Fruit fly (Drosophila melanogaster): ENCODE data around the gene CG17110.

CG17110 gene

DNA sequence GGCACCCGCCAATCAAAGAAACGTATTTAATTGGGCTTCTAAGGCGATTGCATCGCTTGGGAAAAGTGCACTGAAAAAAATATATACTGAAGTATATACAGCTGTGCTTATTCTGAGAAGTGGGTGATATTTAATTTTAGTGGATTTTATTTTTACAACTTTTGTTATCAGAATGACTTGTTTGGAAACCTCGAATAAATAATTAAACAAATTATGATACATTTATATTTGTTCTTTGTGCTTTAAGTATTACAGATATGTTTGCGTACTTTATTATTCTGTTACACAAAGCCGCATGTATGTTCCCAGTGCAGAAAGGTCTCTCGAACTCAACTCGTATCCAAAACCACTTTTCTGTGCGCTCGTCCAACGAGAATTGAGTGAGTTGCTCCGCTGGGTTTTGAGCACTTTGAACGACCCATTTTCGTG is 42.8 kb upstream of the CG17110 start (continued):
- TF ChIP-seq pita (GFP tag; optimal IDR thresholded peaks at IDR 0.05) (no peak), lola (GFP tag; optimal IDR thresholded peaks at IDR 0.05) (peak in 1 of 3 experiments; percentile 56), ase (GFP tag; IDR thresholded peaks at IDR 0.05) (peak; percentile 56; the same call in 2 of the 3 replicates), Kr (GFP tag; optimal IDR thresholded peaks at IDR 0.05) (no peak), ab (GFP tag; optimal IDR thresholded peaks at IDR 0.05) (no peak), nau (GFP tag; optimal IDR thresholded peaks at IDR 0.05) (peak; percentile 71), fd102C (GFP tag; optimal IDR thresholded peaks at IDR 0.05) (no peak), HLH3B (GFP tag; IDR thresholded peaks at IDR 0.05) (peak; percentile 59; the same call in 1 of the 2 replicates), MESR4 (GFP tag; optimal IDR thresholded peaks at IDR 0.05) (no peak), tap (tag; optimal IDR thresholded peaks at IDR 0.05) (peak; percentile 80), Dip2 (GFP tag; IDR thresholded peaks at IDR 0.05) (no peak), CG14014 (GFP tag; IDR thresholded peaks at IDR 0.05) (peak; percentile 63), CG8765 (GFP tag; IDR thresholded peaks at IDR 0.05) (no peak), CG14965 (GFP tag; optimal IDR thresholded peaks at IDR 0.05; ENCODE audit: borderline replicate concordance) (no peak), fd96Cb (tag; optimal IDR thresholded peaks at IDR 0.05) (peak; percentile 75), Antp (GFP tag; optimal IDR thresholded peaks at IDR 0.05) (peak; percentile 44), CkIIα-i1 (GFP tag; IDR thresholded peaks at IDR 0.05) (no peak), crol (GFP tag; IDR thresholded peaks at IDR 0.05) (no peak), Sox102F (GFP tag; optimal IDR thresholded peaks at IDR 0.05) (peak; percentile 84), kah (GFP tag; optimal IDR thresholded peaks at IDR 0.05) (no peak), CG7556 (GFP tag; optimal IDR thresholded peaks at IDR 0.05) (peak; percentile 84), knrl (GFP tag; IDR thresholded peaks at IDR 0.05; ENCODE audit: partially characterized antibody) (no peak), zfh1 (GFP tag; IDR thresholded peaks at IDR 0.05) (no peak), shn (GFP tag; optimal IDR thresholded peaks at IDR 0.05) (no peak), CG6791 (GFP tag; IDR thresholded peaks at IDR 0.05; ENCODE audit: partially characterized antibody) (no peak), CG4360 (GFP tag; IDR thresholded peaks at IDR 0.05) (no peak), E2f2 (GFP tag; IDR thresholded peaks at IDR 0.05) (peak; percentile 59; the same call in 1 of the 2 replicates), CG11456 (GFP tag; IDR thresholded peaks at IDR 0.05) (no peak), Atf6 (GFP tag; IDR thresholded peaks at IDR 0.05) (peak; percentile 59; the same call in 1 of the 2 replicates), CG4707 (GFP tag; optimal IDR thresholded peaks at IDR 0.05) (no peak), cato (GFP tag; optimal IDR thresholded peaks at IDR 0.05; ENCODE audit: borderline replicate concordance) (peak; percentile 52), CG10543 (GFP tag; optimal IDR thresholded peaks at IDR 0.05) (peak; percentile 58), Atf3 (GFP tag; optimal IDR thresholded peaks at IDR 0.05) (peak; percentile 25), Hr78 (GFP tag; optimal IDR thresholded peaks at IDR 0.05) (peak in 1 of 2 experiments; percentile 78), sisA (GFP tag; IDR thresholded peaks at IDR 0.05) (peak; percentile 58), odd (GFP tag; optimal IDR thresholded peaks at IDR 0.05) (peak; percentile 63), TFAM (GFP tag; optimal IDR thresholded peaks at IDR 0.05) (no peak), ewg (GFP tag; optimal IDR thresholded peaks at IDR 0.05) (peak; percentile 55), lmd (GFP tag; IDR thresholded peaks at IDR 0.05) (peak; percentile 91), CG13287 (GFP tag; IDR thresholded peaks at IDR 0.05; ENCODE audit: partially characterized antibody) (no peak), CG14050 (GFP tag; IDR thresholded peaks at IDR 0.05) (peak; percentile 52; the same call in 2 of the 3 replicates), CG10209 (GFP tag; optimal IDR thresholded peaks at IDR 0.05) (peak; percentile 74), CG13123 (GFP tag; optimal IDR thresholded peaks at IDR 0.05) (no peak), Lhr (GFP tag; optimal IDR thresholded peaks at IDR 0.05) (peak; percentile 38), fd64A (GFP tag; optimal IDR thresholded peaks at IDR 0.05) (no peak), vfl (GFP tag; optimal IDR thresholded peaks at IDR 0.05) (no peak), CG13894 (tag; optimal IDR thresholded peaks at IDR 0.05) (no peak), crc (GFP tag; optimal IDR thresholded peaks at IDR 0.05) (no peak), inv (GFP tag; IDR thresholded peaks at IDR 0.05; ENCODE audit: partially characterized antibody) (no peak), Dref (GFP tag; IDR thresholded peaks at IDR 0.05) (no peak)

All from whole organism, embryonic.